Fruit fly (Drosophila melanogaster) whole organism, embryonic: ENCODE measurements around the gene CG42263.

Experiments used
- Aef1 ChIP-seq: fragments of 200-800 bp; sonication (Bioruptor generic); IDR thresholded peaks from 3 replicates; pipeline ENCODE4 v1.3.6; 2022; ENCODE audit warnings: missing biosample characterization, missing genetic modification characterization
- CG13123 ChIP-seq: fragments of 200-800 bp; sonication (Bioruptor generic); optimal IDR thresholded peaks from 2 replicates; lab custom pipeline; 2016; ENCODE audit warnings: missing biosample characterization, missing genetic modification characterization
- CG13624 ChIP-seq: fragments of 200-800 bp; sonication (Bioruptor generic); optimal IDR thresholded peaks from 2 replicates; lab custom pipeline; 2016; ENCODE audit warnings: missing biosample characterization, missing genetic modification characterization
- CG14014 ChIP-seq: fragments of 200-800 bp; sonication (Bioruptor generic); IDR thresholded peaks from 2 replicates; pipeline ENCODE4 v1.3.6; 2022; ENCODE audit warnings: missing biosample characterization, missing genetic modification characterization
- CG1602 ChIP-seq: fragments of 200-800 bp; sonication (Bioruptor generic); optimal IDR thresholded peaks from 3 replicates; lab custom pipeline; 2016; ENCODE audit warnings: missing biosample characterization, missing genetic modification characterization
- CG17186 ChIP-seq: fragments of 200-800 bp; sonication (Bioruptor generic); optimal IDR thresholded peaks from 3 replicates; lab custom pipeline; 2017; ENCODE audit warnings: missing biosample characterization, missing genetic modification reagents, missing genetic modification characterization
- CG17829 ChIP-seq: fragments of 200-800 bp; optimal IDR thresholded peaks from 2 replicates; lab custom pipeline; 2019; ENCODE audit warnings: missing biosample characterization, mild to moderate bottlenecking, missing genetic modification characterization, moderate library complexity
- CG2116 ChIP-seq: fragments of 200-800 bp; sonication (Bioruptor generic); optimal IDR thresholded peaks from 3 replicates; lab custom pipeline; 2018; ENCODE audit warnings: missing biosample characterization, mild to moderate bottlenecking, missing genetic modification characterization
- CG2120 ChIP-seq: fragments of 200-800 bp; sonication (Bioruptor generic); optimal IDR thresholded peaks from 3 replicates; lab custom pipeline; 2016; ENCODE audit warnings: missing biosample characterization, missing genetic modification characterization
- CG2889 ChIP-seq: fragments of 200-800 bp; sonication (Bioruptor generic); IDR thresholded peaks from 3 replicates; pipeline ENCODE4 v1.3.6; 2022; ENCODE audit warnings: missing biosample characterization, missing genetic modification characterization
- CG33213 ChIP-seq: fragments of 200-800 bp; sonication (Bioruptor generic); optimal IDR thresholded peaks from 3 replicates; lab custom pipeline; 2016; ENCODE audit warnings: missing biosample characterization, missing genetic modification characterization
- CG3838 ChIP-seq: fragments of 200-800 bp; sonication (Bioruptor generic); optimal IDR thresholded peaks from 3 replicates; lab custom pipeline; 2016; ENCODE audit warnings: missing biosample characterization, missing genetic modification characterization
- CG3847 ChIP-seq: fragments of 200-800 bp; sonication (Bioruptor generic); IDR thresholded peaks from 2 replicates; pipeline ENCODE4 v1.3.6; 2022; ENCODE audit warnings: missing biosample characterization, missing genetic modification characterization
- CG4617 ChIP-seq: fragments of 200-800 bp; sonication (Bioruptor generic); optimal IDR thresholded peaks from 3 replicates; lab custom pipeline; 2016; ENCODE audit warnings: missing biosample characterization, missing genetic modification characterization, borderline replicate concordance
- CG4730 ChIP-seq: fragments of 200-800 bp; sonication (Bioruptor generic); IDR thresholded peaks from 2 replicates; pipeline ENCODE4 v1.3.6; 2022; ENCODE audit warnings: missing biosample characterization, missing genetic modification characterization
- CG5245 ChIP-seq: fragments of 200-800 bp; sonication (Bioruptor generic); optimal IDR thresholded peaks from 3 replicates; lab custom pipeline; 2016; ENCODE audit warnings: missing biosample characterization, missing genetic modification characterization
- CG9609 ChIP-seq: fragments of 200-800 bp; sonication (Bioruptor generic); optimal IDR thresholded peaks from 3 replicates; lab custom pipeline; 2016; ENCODE audit warnings: missing biosample characterization, missing genetic modification characterization
- CHES-1-like ChIP-seq: fragments of 200-800 bp; sonication (Bioruptor generic); optimal IDR thresholded peaks from 2 replicates; lab custom pipeline; 2016; ENCODE audit warnings: missing biosample characterization, missing genetic modification characterization
- Chrac-16 ChIP-seq: fragments of 200-800 bp; sonication (Bioruptor generic); optimal IDR thresholded peaks from 3 replicates; lab custom pipeline; 2016; ENCODE audit warnings: missing biosample characterization, missing genetic modification characterization
- Deaf1 ChIP-seq: fragments of 200-800 bp; optimal IDR thresholded peaks from 3 replicates; lab custom pipeline; 2019; ENCODE audit warnings: missing biosample characterization, mild to moderate bottlenecking, missing genetic modification characterization, moderate library complexity
- Dll ChIP-seq: fragments of 200-800 bp; sonication (Bioruptor generic); IDR thresholded peaks from 4 replicates; pipeline ENCODE4 v1.3.6; 2022; ENCODE audit warnings: missing biosample characterization, missing genetic modification characterization; ENCODE audit not compliant: partially characterized antibody
- Dref ChIP-seq: fragments of 200-800 bp; sonication (Bioruptor generic); IDR thresholded peaks from 2 replicates; pipeline ENCODE4 v1.3.6; 2022; ENCODE audit warnings: missing biosample characterization, missing genetic modification characterization
- Ets65A ChIP-seq: fragments of 200-800 bp; sonication (Bioruptor generic); peaks from one replicate; lab custom pipeline; 2016; ENCODE audit warnings: missing biosample characterization, missing genetic modification characterization
- Fer1 ChIP-seq: fragments of 200-800 bp; sonication (Bioruptor generic); optimal IDR thresholded peaks from 2 replicates; lab custom pipeline; 2017; ENCODE audit warnings: missing biosample characterization, mild to moderate bottlenecking, missing genetic modification characterization
- HmgZ ChIP-seq: fragments of 200-800 bp; sonication (Bioruptor generic); optimal IDR thresholded peaks from 2 replicates; lab custom pipeline; 2018; ENCODE audit warnings: missing biosample characterization, mild to moderate bottlenecking, missing genetic modification characterization
- Lhr ChIP-seq: fragments of 200-800 bp; sonication (Bioruptor generic); optimal IDR thresholded peaks from 3 replicates; lab custom pipeline; 2017; ENCODE audit warnings: mild to moderate bottlenecking, missing biosample characterization, missing genetic modification reagents, missing genetic modification characterization
- Lpt ChIP-seq: fragments of >200 bp; optimal IDR thresholded peaks from 2 replicates; lab custom pipeline; 2018; ENCODE audit warnings: missing biosample characterization, missing genetic modification characterization
- MESR4 ChIP-seq: fragments of 200-800 bp; sonication (Bioruptor generic); optimal IDR thresholded peaks from 2 replicates; lab custom pipeline; 2018; ENCODE audit warnings: missing biosample characterization, mild to moderate bottlenecking, missing genetic modification characterization, moderate library complexity
- Meics ChIP-seq: fragments of 200-800 bp; sonication (Bioruptor generic); optimal IDR thresholded peaks from 2 replicates; lab custom pipeline; 2017; ENCODE audit warnings: missing biosample characterization, mild to moderate bottlenecking, missing genetic modification characterization
- NC2β ChIP-seq: fragments of 200-800 bp; sonication (Bioruptor generic); optimal IDR thresholded peaks from 2 replicates; lab custom pipeline; 2016; ENCODE audit warnings: missing biosample characterization, missing genetic modification characterization
- NK7.1 ChIP-seq: fragments of 200-800 bp; sonication (Bioruptor generic); optimal IDR thresholded peaks from 3 replicates; lab custom pipeline; 2016; ENCODE audit warnings: missing biosample characterization, missing genetic modification characterization
- Pdp1 ChIP-seq, 2 experiments: fragments of 200-800 bp; sonication (Bioruptor generic); optimal IDR thresholded peaks; 3 replicates each; lab custom pipeline; 2016; ENCODE audit warnings: missing biosample characterization in 2 of 2, missing genetic modification characterization in 2 of 2, mild to moderate bottlenecking in 1 of 2, moderate library complexity in 1 of 2
- Sox102F ChIP-seq: fragments of 200-800 bp; sonication (Bioruptor generic); optimal IDR thresholded peaks from 2 replicates; lab custom pipeline; 2018; ENCODE audit warnings: missing biosample characterization, mild to moderate bottlenecking, missing genetic modification characterization, moderate library complexity
- amos ChIP-seq: fragments of 200-800 bp; sonication (Bioruptor generic); IDR thresholded peaks from 2 replicates; pipeline ENCODE4 v1.3.6; 2022; ENCODE audit warnings: missing biosample characterization, missing genetic modification characterization; ENCODE audit not compliant: partially characterized antibody
- bbx ChIP-seq: fragments of 200-800 bp; sonication (Bioruptor generic); IDR thresholded peaks from 2 replicates; pipeline ENCODE4 v1.3.6; 2022; ENCODE audit warnings: missing biosample characterization, missing genetic modification characterization; ENCODE audit not compliant: partially characterized antibody
- chif ChIP-seq, 2 experiments: fragments of 200-800 bp; sonication (Bioruptor generic); optimal IDR thresholded peaks; 3 replicates each; lab custom pipeline; 2016; ENCODE audit warnings: missing biosample characterization in 2 of 2, missing genetic modification characterization in 2 of 2
- chinmo ChIP-seq: fragments of 200-800 bp; sonication (Bioruptor generic); IDR thresholded peaks from 4 replicates; pipeline ENCODE4 v1.3.6; 2022; ENCODE audit warnings: missing biosample characterization, missing genetic modification characterization; ENCODE audit not compliant: partially characterized antibody
- cwo ChIP-seq: fragments of 200-800 bp; sonication (Bioruptor generic); optimal IDR thresholded peaks from 3 replicates; lab custom pipeline; 2017; ENCODE audit warnings: missing biosample characterization, missing genetic modification characterization, mild to moderate bottlenecking, moderate library complexity, missing genetic modification reagents
- dm ChIP-seq: fragments of 200-800 bp; sonication (Bioruptor generic); optimal IDR thresholded peaks from 3 replicates; lab custom pipeline; 2016; ENCODE audit warnings: missing biosample characterization, missing genetic modification characterization
- dpn ChIP-seq, 2 experiments: fragments of 200-800 bp; sonication (Bioruptor generic); optimal IDR thresholded peaks; 3 replicates each; lab custom pipeline; 2016; ENCODE audit warnings: missing biosample characterization in 2 of 2, missing genetic modification characterization in 2 of 2
- gfzf ChIP-seq: fragments of 200-800 bp; sonication (Bioruptor generic); optimal IDR thresholded peaks from 2 replicates; lab custom pipeline; 2016; ENCODE audit warnings: missing biosample characterization, mild to moderate bottlenecking, missing genetic modification characterization, moderate library complexity
- ind ChIP-seq: fragments of 200-800 bp; sonication (Bioruptor generic); optimal IDR thresholded peaks from 3 replicates; lab custom pipeline; 2016; ENCODE audit warnings: missing biosample characterization, missing genetic modification characterization
- klu ChIP-seq: fragments of 200-800 bp; sonication (Bioruptor generic); IDR thresholded peaks from 2 replicates; pipeline ENCODE4 v1.3.6; 2022; ENCODE audit warnings: missing biosample characterization, missing genetic modification characterization
- knrl ChIP-seq: fragments of 200-800 bp; sonication (Bioruptor generic); IDR thresholded peaks from 3 replicates; pipeline ENCODE4 v1.3.6; 2022; ENCODE audit warnings: missing biosample characterization, missing genetic modification characterization; ENCODE audit not compliant: partially characterized antibody
- pan ChIP-seq, 4 experiments: fragments of >200 bp in 3 of 4; fragments of 200-800 bp in 1 of 4; sonication (Bioruptor generic) in 1 of 4; optimal IDR thresholded peaks in 3 of 4; IDR thresholded peaks in 1 of 4; 2 replicates each; pipeline versions ENCODE4 v1.3.6 to Lab custom; 2017 to 2022; ENCODE audit warnings: missing biosample characterization in 2 of 4, missing genetic modification characterization in 2 of 4, mixed read lengths in 1 of 4
- psq ChIP-seq: fragments of 200-800 bp; sonication (Bioruptor generic); optimal IDR thresholded peaks from 2 replicates; lab custom pipeline; 2017; ENCODE audit warnings: missing biosample characterization, missing genetic modification characterization
- rib ChIP-seq: fragments of 200-800 bp; sonication (Bioruptor generic); IDR thresholded peaks from 2 replicates; pipeline ENCODE4 v1.3.6; 2022; ENCODE audit warnings: missing biosample characterization, missing genetic modification characterization
- sens ChIP-seq: fragments of 200-800 bp; sonication (Bioruptor generic); peaks from one replicate; lab custom pipeline; 2016; ENCODE audit warnings: missing biosample characterization, missing genetic modification characterization
- sna ChIP-seq: fragments of 200-800 bp; sonication (Bioruptor generic); IDR thresholded peaks from 2 replicates; pipeline ENCODE4 v1.3.6; 2022; ENCODE audit warnings: missing biosample characterization, missing genetic modification characterization; ENCODE audit not compliant: partially characterized antibody
- zen ChIP-seq: fragments of 200-800 bp; sonication (Bioruptor generic); optimal IDR thresholded peaks from 3 replicates; lab custom pipeline; 2018; ENCODE audit warnings: missing biosample characterization, mild to moderate bottlenecking, missing genetic modification characterization, moderate library complexity

The CG42263 gene

DNA sequence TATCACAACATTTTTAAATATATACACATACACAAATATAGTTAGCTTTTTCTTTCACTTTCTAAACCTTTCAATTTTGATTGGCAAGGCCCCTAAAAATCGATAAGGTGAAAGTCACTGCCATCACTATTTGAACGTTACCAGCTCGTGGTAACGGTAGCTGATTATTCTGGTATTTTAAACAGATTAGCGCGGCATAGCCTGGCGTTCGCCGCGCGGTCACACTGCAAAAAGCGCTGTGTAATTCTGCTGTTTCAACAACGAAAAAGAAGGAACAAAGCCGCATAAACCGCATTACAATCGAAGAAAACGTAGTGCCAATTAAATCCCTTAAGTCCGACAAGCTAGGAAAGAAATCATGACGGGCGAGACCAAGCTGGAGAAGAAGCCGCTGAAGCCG lies 40.8 kb downstream of the CG42263 start, which contains the start of gene Rpn1 (continued):
- TF ChIP-seq dpn (GFP tag; optimal IDR thresholded peaks at IDR 0.05; lab: Kevin White, UChicago) (peak; percentile 1 to 30), CG13123 (GFP tag; lab: Kevin White, UChicago) (no peak), Chrac-16 (GFP tag; lab: Kevin White, UChicago) (no peak), zen (tag; lab: Kevin White, UChicago) (peak; percentile 36), Deaf1 (tag; lab: Kevin White, UChicago) (no peak), Fer1 (GFP tag; lab: Kevin White, UChicago) (peak; percentile 15), gfzf (peak; percentile 93), Dref (GFP tag; lab: Robert Waterston, UW) (peak; percentile 84), bbx (peak; percentile 49; the same call in 1 of the 2 replicates), CG17829 (tag; lab: Kevin White, UChicago) (peak; percentile 3), Lpt (GFP tag; lab: Kevin White, UChicago) (no peak), CG17186 (peak; percentile 21), Pdp1 (GFP tag; optimal IDR thresholded peaks at IDR 0.05; lab: Kevin White, UChicago) (no peak), CHES-1-like (GFP tag; lab: Kevin White, UChicago) (peak; percentile 4), cwo (GFP tag; lab: Kevin White, UChicago) (no peak), ind (GFP tag; lab: Kevin White, UChicago) (no peak), Ets65A (GFP tag; lab: Kevin White, UChicago) (peak; percentile 86), chinmo (no peak), Sox102F (GFP tag; lab: Kevin White, UChicago) (no peak), NC2β (GFP tag; lab: Kevin White, UChicago) (no peak), sens (GFP tag; lab: Kevin White, UChicago) (peak; percentile 30), CG3847 (peak; percentile 43), CG33213 (peak; percentile 37), knrl (GFP tag; lab: Robert Waterston, UW) (peak; percentile 54; the same call in 2 of the 3 replicates), CG2889 (no peak), CG2120 (GFP tag; lab: Kevin White, UChicago) (peak; percentile 52), CG5245 (no peak), sna (GFP tag; lab: Robert Waterston, UW) (peak; percentile 42; the same call in 1 of the 2 replicates), dm (GFP tag; lab: Kevin White, UChicago) (peak; percentile 52), CG3838 (GFP tag; lab: Kevin White, UChicago) (no peak), pan (optimal IDR thresholded peaks at IDR 0.05; lab: Kevin White, UChicago) (no peak), pan (GFP tag; optimal IDR thresholded peaks at IDR 0.05 in 1 of 2, IDR thresholded peaks at IDR 0.05 in 1 of 2) (no peak), CG4730 (GFP tag; lab: Robert Waterston, UW) (no peak), CG14014 (no peak), Lhr (peak; percentile 71), CG9609 (GFP tag; lab: Kevin White, UChicago) (peak; percentile 30), amos (GFP tag; lab: Robert Waterston, UW) (peak; percentile 57; the same call in 1 of the 2 replicates), MESR4 (peak; percentile 87), psq (GFP tag; lab: Kevin White, UChicago) (no peak), CG13624 (GFP tag; lab: Kevin White, UChicago) (peak; percentile 21), CG2116 (GFP tag; lab: Kevin White, UChicago) (peak; percentile 77), Dll (0 out of 4 replicates have a peak, but pooled peaks have one; percentile 51), klu (no peak), Meics (GFP tag; lab: Kevin White, UChicago) (no peak), HmgZ (tag; lab: Kevin White, UChicago) (peak; percentile 74), rib (no peak), Aef1 (GFP tag; lab: Robert Waterston, UW) (no peak), CG1602 (GFP tag; lab: Kevin White, UChicago) (no peak), chif (GFP tag; optimal IDR thresholded peaks at IDR 0.05; lab: Kevin White, UChicago) (no peak), NK7.1 (GFP tag; lab: Kevin White, UChicago) (no peak), CG4617 (GFP tag; lab: Kevin White, UChicago) (peak; percentile 92)
